Worm (Caenorhabditis elegans) whole organism, mixed stage, embryonic: ENCODE results near the gene F46H6.5.
A peak's percentile ranks its signal among the peaks of the same experiment; 100 is the strongest.

Source experiments
- M03D4.4 ChIP-seq: sonication (generic microtip); optimal IDR thresholded peaks from 2 replicates; lab custom pipeline; 2017; ENCODE audit warnings: mild to moderate bottlenecking, missing genetic modification characterization, missing compliant biosample characterization
- bed-3 ChIP-seq: fragments of 200-800 bp; sonication (Bioruptor generic); optimal IDR thresholded peaks from 3 replicates; lab custom pipeline; 2018; ENCODE audit warnings: mild to moderate bottlenecking, missing genetic modification characterization, moderate library complexity, missing compliant biosample characterization
- blmp-1 ChIP-seq: fragments of 150-350 bp; optimal IDR thresholded peaks from 2 replicates; lab custom pipeline; 2014; ENCODE audit warnings: missing biosample characterization, missing genetic modification characterization
- ceh-39 ChIP-seq: fragments of 150-350 bp; optimal IDR thresholded peaks from 2 replicates; lab custom pipeline; 2014; ENCODE audit warnings: missing biosample characterization, missing genetic modification characterization
- ceh-83 ChIP-seq: fragments of 200-800 bp; sonication (Bioruptor generic); optimal IDR thresholded peaks from 2 replicates; lab custom pipeline; 2018; ENCODE audit warnings: mild to moderate bottlenecking, missing genetic modification characterization, missing compliant biosample characterization
- ces-1 ChIP-seq: fragments of 150-350 bp; optimal IDR thresholded peaks from 2 replicates; lab custom pipeline; 2014; ENCODE audit warnings: missing biosample characterization, missing genetic modification reagents, missing genetic modification characterization
- cnd-1 ChIP-seq: fragments of 200-800 bp; sonication (Bioruptor generic); optimal IDR thresholded peaks from 2 replicates; lab custom pipeline; 2018; ENCODE audit warnings: mild to moderate bottlenecking, missing genetic modification characterization, missing compliant biosample characterization
- drap-1 ChIP-seq: fragments of 200-800 bp; sonication (Bioruptor generic); optimal IDR thresholded peaks from 3 replicates; lab custom pipeline; 2018; ENCODE audit warnings: mild to moderate bottlenecking, missing genetic modification characterization, missing compliant biosample characterization
- elt-1 ChIP-seq: sonication (generic microtip); optimal IDR thresholded peaks from 2 replicates; lab custom pipeline; 2017; ENCODE audit warnings: missing genetic modification characterization, mild to moderate bottlenecking, missing compliant biosample characterization, antibody characterized with exemption, moderate library complexity, borderline replicate concordance; ENCODE audit not compliant: insufficient read depth
- elt-3 ChIP-seq: fragments of 150-350 bp; optimal IDR thresholded peaks from 2 replicates; lab custom pipeline; 2014; ENCODE audit warnings: missing biosample characterization, missing genetic modification characterization
- ham-2 ChIP-seq: fragments of 200-800 bp; sonication (Bioruptor generic); optimal IDR thresholded peaks from 2 replicates; lab custom pipeline; 2018; ENCODE audit warnings: mild to moderate bottlenecking, missing genetic modification characterization, missing compliant biosample characterization
- hlh-1 ChIP-seq: fragments of 150-350 bp; optimal IDR thresholded peaks from 2 replicates; lab custom pipeline; 2014; ENCODE audit warnings: missing biosample characterization, missing genetic modification reagents, missing genetic modification characterization
- lin-13 ChIP-seq: fragments of 150-350 bp; optimal IDR thresholded peaks from 2 replicates; lab custom pipeline; 2014; ENCODE audit warnings: missing biosample characterization, missing genetic modification characterization
- lin-32 ChIP-seq: fragments of 200-800 bp; sonication (Bioruptor generic); optimal IDR thresholded peaks from 2 replicates; lab custom pipeline; 2018; ENCODE audit warnings: mild to moderate bottlenecking, missing genetic modification characterization, missing compliant biosample characterization
- lsy-2 ChIP-seq: fragments of 150-350 bp; optimal IDR thresholded peaks from 2 replicates; lab custom pipeline; 2014; ENCODE audit warnings: missing biosample characterization, missing genetic modification characterization
- mab-5 ChIP-seq: fragments of 150-350 bp; optimal IDR thresholded peaks from 2 replicates; lab custom pipeline; 2014; ENCODE audit warnings: missing biosample characterization, missing genetic modification characterization
- mep-1 ChIP-seq: fragments of 150-350 bp; optimal IDR thresholded peaks from 2 replicates; lab custom pipeline; 2017; ENCODE audit warnings: missing biosample characterization, missing genetic modification reagents, missing genetic modification characterization, inconsistent platforms
- mls-2 ChIP-seq: sonication (generic microtip); optimal IDR thresholded peaks from 2 replicates; lab custom pipeline; 2016; ENCODE audit warnings: mild to moderate bottlenecking, missing genetic modification characterization, moderate library complexity, missing compliant biosample characterization
- nhr-12 ChIP-seq: fragments of 150-350 bp; optimal IDR thresholded peaks from 2 replicates; lab custom pipeline; 2014; ENCODE audit warnings: missing biosample characterization, missing genetic modification characterization
- nhr-2 ChIP-seq: fragments of 150-350 bp; optimal IDR thresholded peaks from 2 replicates; lab custom pipeline; 2014; ENCODE audit warnings: missing biosample characterization, missing genetic modification characterization
- nhr-237 ChIP-seq: fragments of 150-350 bp; optimal IDR thresholded peaks from 2 replicates; lab custom pipeline; 2014; ENCODE audit warnings: missing biosample characterization, missing genetic modification characterization
- nhr-76 ChIP-seq: sonication (generic microtip); optimal IDR thresholded peaks from 2 replicates; lab custom pipeline; 2017; ENCODE audit warnings: missing biosample characterization, missing genetic modification characterization
- pha-4 ChIP-seq: fragments of 150-350 bp; optimal IDR thresholded peaks from 2 replicates; lab custom pipeline; 2018; ENCODE audit warnings: missing biosample characterization, missing genetic modification reagents, missing genetic modification characterization
- sem-2 ChIP-seq: fragments of 200-800 bp; sonication (Bioruptor generic); optimal IDR thresholded peaks from 2 replicates; lab custom pipeline; 2018; ENCODE audit warnings: mild to moderate bottlenecking, missing genetic modification characterization, missing compliant biosample characterization
- snpc-4 ChIP-seq: fragments of 150-350 bp; optimal IDR thresholded peaks from 2 replicates; lab custom pipeline; 2014; ENCODE audit warnings: missing biosample characterization, missing genetic modification characterization
- sptf-1 ChIP-seq: sonication (generic microtip); optimal IDR thresholded peaks from 2 replicates; lab custom pipeline; 2017; ENCODE audit warnings: mild to moderate bottlenecking, missing genetic modification characterization, moderate library complexity, missing compliant biosample characterization
- tbx-8 ChIP-seq: fragments of 200-800 bp; sonication (Bioruptor generic); optimal IDR thresholded peaks from 2 replicates; lab custom pipeline; 2018; ENCODE audit warnings: mild to moderate bottlenecking, missing genetic modification characterization, moderate library complexity, missing compliant biosample characterization
- unc-120 ChIP-seq: sonication (generic microtip); optimal IDR thresholded peaks from 2 replicates; lab custom pipeline; 2017; ENCODE audit warnings: missing genetic modification characterization, missing compliant biosample characterization; ENCODE audit not compliant: poor library complexity, severe bottlenecking
- zip-8 ChIP-seq: fragments of 150-350 bp; optimal IDR thresholded peaks from 2 replicates; lab custom pipeline; 2014; ENCODE audit warnings: missing biosample characterization, missing genetic modification characterization
- ztf-11 ChIP-seq: fragments of 150-350 bp; optimal IDR thresholded peaks from 2 replicates; lab custom pipeline; 2014; ENCODE audit warnings: missing biosample characterization, missing genetic modification characterization

F46H6.5 gene

DNA sequence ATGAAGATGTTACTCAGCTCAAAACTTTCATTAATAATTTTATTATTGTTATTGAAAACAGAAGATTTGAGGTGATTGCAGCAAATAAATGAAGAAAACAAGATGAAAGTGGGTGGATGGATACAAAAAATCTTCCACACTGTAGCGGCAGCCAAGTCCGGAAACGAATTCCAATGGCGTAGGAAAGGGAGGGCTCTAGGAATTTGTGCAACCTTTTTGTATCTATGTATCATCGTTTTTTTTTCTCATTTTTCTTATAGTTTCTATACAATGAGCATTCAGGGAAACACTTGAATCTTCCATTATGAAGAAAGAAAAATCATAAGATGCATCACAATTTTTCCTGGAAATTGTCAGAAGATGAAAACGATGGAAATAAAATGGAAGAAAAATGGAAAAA is 8.5 kb upstream of the F46H6.5 start:
- TF ChIP-seq ceh-39 (tag; lab: Kevin White, UChicago) (no peak), lin-13 (tag; lab: Kevin White, UChicago) (no peak), mab-5 (tag; lab: Kevin White, UChicago) (no peak), snpc-4 (tag; lab: Kevin White, UChicago) (no peak), ztf-11 (tag; lab: Kevin White, UChicago) (no peak), tbx-8 (no peak), lsy-2 (no peak), lin-32 (GFP tag; lab: Kevin White, UChicago) (no peak), pha-4 (tag; lab: Kevin White, UChicago) (no peak), cnd-1 (tag; lab: Kevin White, UChicago) (no peak), mep-1 (no peak), mls-2 (no peak), nhr-12 (no peak), nhr-2 (tag; lab: Kevin White, UChicago) (no peak), nhr-237 (tag; lab: Kevin White, UChicago) (no peak), sem-2 (GFP tag; lab: Kevin White, UChicago) (no peak), bed-3 (GFP tag; lab: Kevin White, UChicago) (no peak), zip-8 (tag; lab: Kevin White, UChicago) (no peak)

ce11 chrX:4498478-4498877 is 6.5 kb upstream of the F46H6.5 start:
- no peak for TF ChIP-seq pha-4 (tag; lab: Kevin White, UChicago)
- TF ChIP-seq cnd-1 (tag; lab: Kevin White, UChicago) = peak; percentile 15
- TF ChIP-seq zip-8 (tag; lab: Kevin White, UChicago) = peak; percentile 14
- TF ChIP-seq ceh-39 (tag; lab: Kevin White, UChicago) = no peak
- TF ChIP-seq nhr-237 (tag; lab: Kevin White, UChicago) = no peak
- TF ChIP-seq ztf-11 (tag; lab: Kevin White, UChicago) = no peak
- no peak for TF ChIP-seq bed-3 (GFP tag; lab: Kevin White, UChicago)
- TF ChIP-seq elt-3 (tag; lab: Kevin White, UChicago) = no peak
- TF ChIP-seq nhr-76 (tag; lab: Kevin White, UChicago) = no peak

- TF ChIP-seq ceh-83 (GFP tag; lab: Kevin White, UChicago) (no peak), nhr-237 (tag; lab: Kevin White, UChicago) (no peak), hlh-1 (tag; lab: Kevin White, UChicago) (no peak)
These were observed 6.1 kb upstream of the F46H6.5 start for ce11 chrX:4498078-4498477.

DNA sequence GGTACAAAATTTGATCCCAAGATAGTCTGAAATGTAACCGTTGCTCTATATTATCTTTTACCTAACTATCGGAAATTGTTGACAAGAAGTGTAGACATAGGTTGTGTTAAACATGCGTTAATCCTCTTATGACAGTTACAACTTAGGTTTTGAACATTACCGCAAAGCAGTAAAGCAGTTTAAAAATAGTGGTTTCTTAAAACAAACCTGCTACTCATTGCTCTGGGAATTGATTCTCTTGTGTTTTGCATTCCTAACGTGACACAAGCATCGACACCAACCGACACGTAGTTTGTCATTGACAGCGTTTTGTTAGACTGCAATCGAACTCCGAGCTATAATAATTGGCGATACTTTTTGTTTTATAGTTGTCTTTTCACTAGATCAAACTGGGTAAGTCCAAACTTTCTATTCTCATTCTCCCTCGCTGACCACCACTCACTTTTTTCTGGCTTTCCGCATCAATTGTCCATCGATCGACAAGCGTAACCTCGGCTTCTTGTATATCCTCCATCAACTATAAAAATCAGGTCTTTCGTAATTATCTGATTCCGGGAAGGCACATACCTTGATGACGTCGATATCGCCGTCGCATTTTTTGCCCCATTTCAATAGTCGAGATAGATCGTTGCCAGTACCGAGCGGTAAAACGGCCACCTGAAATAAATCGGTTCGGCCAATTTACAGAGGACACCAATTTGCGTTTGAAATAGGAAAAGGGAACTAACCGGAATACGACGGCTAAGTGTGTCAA is 4.0 kb upstream of the F46H6.5 start:
- TF ChIP-seq M03D4.4 (tag; lab: Kevin White, UChicago) = no peak
- TF ChIP-seq elt-1 = no peak
- TF ChIP-seq mep-1 = no peak
- no peak for TF ChIP-seq nhr-12
- TF ChIP-seq lin-13 (tag; lab: Kevin White, UChicago) = no peak
- TF ChIP-seq drap-1 (GFP tag; lab: Kevin White, UChicago) = no peak
- no peak for TF ChIP-seq nhr-237 (tag; lab: Kevin White, UChicago)
- TF ChIP-seq pha-4 (tag; lab: Kevin White, UChicago) = no peak
- no peak for TF ChIP-seq ham-2 (GFP tag; lab: Kevin White, UChicago)
- TF ChIP-seq mls-2 = no peak
- TF ChIP-seq sptf-1 = no peak
- TF ChIP-seq cnd-1 (tag; lab: Kevin White, UChicago) = no peak
- TF ChIP-seq unc-120 = no peak
- no peak for TF ChIP-seq blmp-1 (tag; lab: Kevin White, UChicago)

DNA sequence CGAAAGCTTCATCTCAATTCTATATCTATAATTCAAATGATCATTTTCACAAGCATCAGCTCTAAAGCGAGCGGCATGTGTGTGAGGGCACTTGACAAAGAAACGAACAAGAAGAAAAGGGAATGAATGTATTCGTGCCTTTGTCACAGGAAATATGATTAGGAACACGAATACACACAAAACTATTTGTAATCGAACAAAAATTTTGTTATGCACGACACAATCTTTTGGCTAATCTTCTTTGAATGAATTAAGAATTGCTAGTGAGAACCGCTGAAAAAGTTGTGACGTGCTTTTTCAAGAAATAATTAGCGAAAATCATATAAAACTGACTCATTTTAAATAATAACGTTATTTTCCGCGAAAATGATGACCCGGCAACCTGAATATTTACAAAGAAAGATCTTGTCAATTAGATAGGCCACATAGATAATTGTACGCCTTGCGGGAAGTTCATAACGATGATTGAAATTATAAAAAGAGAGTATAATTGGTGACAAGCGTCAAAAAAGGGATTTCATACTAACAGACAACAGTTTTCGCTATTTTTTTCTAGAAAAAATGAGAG is 1.5 kb upstream of the F46H6.5 start:
- TF ChIP-seq snpc-4 (tag; lab: Kevin White, UChicago) (no peak), ces-1 (GFP tag; lab: Kevin White, UChicago) (peak; percentile 73)
